Fruit fly (Drosophila melanogaster) whole organism, embryonic: ENCODE measurements around the gene CG12702.

Experiments
- BtbVII ChIP-seq: fragments of 200-800 bp; sonication (Bioruptor generic); optimal IDR thresholded peaks from 3 replicates; lab custom pipeline; 2017; ENCODE audit warnings: missing biosample characterization, mild to moderate bottlenecking, missing genetic modification characterization
- Bteb2 ChIP-seq: fragments of 200-800 bp; sonication (Bioruptor generic); optimal IDR thresholded peaks from 2 replicates; lab custom pipeline; 2016; ENCODE audit warnings: missing biosample characterization, missing genetic modification characterization
- CG10274 ChIP-seq: fragments of 200-800 bp; sonication (Bioruptor generic); optimal IDR thresholded peaks from 3 replicates; lab custom pipeline; 2017; ENCODE audit warnings: missing biosample characterization, mild to moderate bottlenecking, missing genetic modification characterization
- CG10462 ChIP-seq: fragments of 200-800 bp; sonication (Bioruptor generic); optimal IDR thresholded peaks from 2 replicates; lab custom pipeline; 2016; ENCODE audit warnings: missing biosample characterization, missing genetic modification characterization
- CG10565 ChIP-seq: fragments of 200-800 bp; sonication (Bioruptor generic); optimal IDR thresholded peaks from 3 replicates; lab custom pipeline; 2016; ENCODE audit warnings: missing biosample characterization, mild to moderate bottlenecking, missing genetic modification characterization
- CG10959 ChIP-seq: fragments of 200-800 bp; sonication (Bioruptor generic); IDR thresholded peaks from 2 replicates; pipeline ENCODE4 v1.3.6; 2022; ENCODE audit warnings: missing biosample characterization, missing genetic modification characterization
- CG11093 ChIP-seq: fragments of 200-800 bp; sonication (Bioruptor generic); IDR thresholded peaks from 3 replicates; pipeline ENCODE4 v1.3.6; 2022; ENCODE audit warnings: missing biosample characterization, missing genetic modification characterization
- CG11247 ChIP-seq: fragments of 200-800 bp; sonication (Bioruptor generic); IDR thresholded peaks from 2 replicates; pipeline ENCODE4 v1.3.6; 2022; ENCODE audit warnings: missing biosample characterization, missing genetic modification characterization
- CG12659 ChIP-seq: fragments of 200-800 bp; sonication (Bioruptor generic); optimal IDR thresholded peaks from 3 replicates; lab custom pipeline; 2017; ENCODE audit warnings: mild to moderate bottlenecking, missing biosample characterization, missing genetic modification reagents, missing genetic modification characterization
- CG13287 ChIP-seq: fragments of 200-800 bp; sonication (Bioruptor generic); IDR thresholded peaks from 2 replicates; pipeline ENCODE4 v1.3.6; 2022; ENCODE audit warnings: missing biosample characterization, missing genetic modification characterization; ENCODE audit not compliant: partially characterized antibody
- CG13775 ChIP-seq: fragments of 200-800 bp; sonication (Bioruptor generic); optimal IDR thresholded peaks from 3 replicates; lab custom pipeline; 2017; ENCODE audit warnings: missing biosample characterization, mild to moderate bottlenecking, missing genetic modification characterization
- CG16813 ChIP-seq: fragments of 200-800 bp; sonication (Bioruptor generic); IDR thresholded peaks from 3 replicates; pipeline ENCODE4 v1.3.6; 2022; ENCODE audit warnings: missing biosample characterization, missing genetic modification characterization; ENCODE audit not compliant: partially characterized antibody
- CG17912 ChIP-seq: fragments of 200-800 bp; sonication (Bioruptor generic); optimal IDR thresholded peaks from 2 replicates; lab custom pipeline; 2018; ENCODE audit warnings: missing biosample characterization, mild to moderate bottlenecking, missing genetic modification characterization
- CG18476 ChIP-seq: fragments of 200-800 bp; sonication (Bioruptor generic); optimal IDR thresholded peaks from 2 replicates; lab custom pipeline; 2016; ENCODE audit warnings: missing biosample characterization, mild to moderate bottlenecking, missing genetic modification characterization
- CG30020 ChIP-seq: fragments of 200-800 bp; optimal IDR thresholded peaks from 2 replicates; lab custom pipeline; 2019; ENCODE audit warnings: missing biosample characterization, mild to moderate bottlenecking, missing genetic modification characterization, moderate library complexity
- CG3407 ChIP-seq: fragments of 200-800 bp; sonication (Bioruptor generic); optimal IDR thresholded peaks from 2 replicates; lab custom pipeline; 2018; ENCODE audit warnings: missing biosample characterization, mild to moderate bottlenecking, missing genetic modification characterization
- CG3995 ChIP-seq: fragments of 200-800 bp; sonication (Bioruptor generic); optimal IDR thresholded peaks from 3 replicates; lab custom pipeline; 2016; ENCODE audit warnings: missing biosample characterization, missing genetic modification characterization
- CG5953 ChIP-seq: fragments of 200-800 bp; sonication (Bioruptor generic); IDR thresholded peaks from 2 replicates; pipeline ENCODE4 v1.3.6; 2022; ENCODE audit warnings: missing biosample characterization, missing genetic modification characterization
- CG6272 ChIP-seq: fragments of 200-800 bp; sonication (Bioruptor generic); IDR thresholded peaks from 2 replicates; pipeline ENCODE4 v1.3.6; 2022; ENCODE audit warnings: missing biosample characterization, missing genetic modification characterization
- CG6689 ChIP-seq: fragments of 200-800 bp; sonication (Bioruptor generic); IDR thresholded peaks from 2 replicates; pipeline ENCODE4 v1.3.6; 2022; ENCODE audit warnings: missing biosample characterization, missing genetic modification characterization
- CG8281 ChIP-seq: fragments of 200-800 bp; sonication (Bioruptor generic); optimal IDR thresholded peaks from 2 replicates; lab custom pipeline; 2018; ENCODE audit warnings: missing biosample characterization, mild to moderate bottlenecking, missing genetic modification characterization, moderate library complexity
- CHES-1-like ChIP-seq: fragments of 200-800 bp; sonication (Bioruptor generic); optimal IDR thresholded peaks from 2 replicates; lab custom pipeline; 2016; ENCODE audit warnings: missing biosample characterization, missing genetic modification characterization
- Camta ChIP-seq: fragments of 200-800 bp; sonication (Bioruptor generic); optimal IDR thresholded peaks from 2 replicates; lab custom pipeline; 2016; ENCODE audit warnings: missing biosample characterization, missing genetic modification characterization
- Dek ChIP-seq: fragments of 200-800 bp; sonication (Bioruptor generic); optimal IDR thresholded peaks from 3 replicates; lab custom pipeline; 2019; ENCODE audit warnings: missing biosample characterization, mild to moderate bottlenecking, missing genetic modification characterization, moderate library complexity
- Dll ChIP-seq: fragments of 200-800 bp; sonication (Bioruptor generic); IDR thresholded peaks from 4 replicates; pipeline ENCODE4 v1.3.6; 2022; ENCODE audit warnings: missing biosample characterization, missing genetic modification characterization; ENCODE audit not compliant: partially characterized antibody
- ERR ChIP-seq: fragments of 200-800 bp; sonication (Bioruptor generic); optimal IDR thresholded peaks from 2 replicates; lab custom pipeline; 2016; ENCODE audit warnings: missing biosample characterization, missing genetic modification characterization
- Fer1 ChIP-seq: fragments of 200-800 bp; sonication (Bioruptor generic); optimal IDR thresholded peaks from 2 replicates; lab custom pipeline; 2017; ENCODE audit warnings: missing biosample characterization, mild to moderate bottlenecking, missing genetic modification characterization
- HmgD ChIP-seq: fragments of 200-800 bp; sonication (Bioruptor generic); optimal IDR thresholded peaks from 3 replicates; lab custom pipeline; 2016; ENCODE audit warnings: missing biosample characterization, missing genetic modification characterization
- Hmx ChIP-seq: fragments of 200-800 bp; sonication (Bioruptor generic); optimal IDR thresholded peaks from 2 replicates; lab custom pipeline; 2016; ENCODE audit warnings: missing biosample characterization, missing genetic modification characterization
- Kr ChIP-seq: fragments of 200-800 bp; sonication (Bioruptor generic); optimal IDR thresholded peaks from 2 replicates; lab custom pipeline; 2017; ENCODE audit warnings: missing biosample characterization, mild to moderate bottlenecking, missing genetic modification characterization
- MBD-R2 ChIP-seq: fragments of 200-800 bp; sonication (Bioruptor generic); IDR thresholded peaks from 2 replicates; pipeline ENCODE4 v1.3.6; 2022; ENCODE audit warnings: missing biosample characterization, missing genetic modification characterization
- NK7.1 ChIP-seq: fragments of 200-800 bp; sonication (Bioruptor generic); optimal IDR thresholded peaks from 3 replicates; lab custom pipeline; 2016; ENCODE audit warnings: missing biosample characterization, missing genetic modification characterization
- Neu2 ChIP-seq: fragments of 200-800 bp; sonication (Bioruptor generic); optimal IDR thresholded peaks from 3 replicates; lab custom pipeline; 2016; ENCODE audit warnings: missing biosample characterization, missing genetic modification characterization, borderline replicate concordance
- TFAM ChIP-seq: fragments of 200-800 bp; sonication (Bioruptor generic); optimal IDR thresholded peaks from 2 replicates; lab custom pipeline; 2017; ENCODE audit warnings: missing biosample characterization, missing genetic modification characterization, inconsistent platforms
- Trl ChIP-seq, 3 experiments: fragments of >200 bp in 2 of 3; fragments of 200-800 bp in 1 of 3; sonication (Bioruptor generic) in 1 of 3; optimal IDR thresholded peaks; 2 replicates in 1 of 3; 3 replicates in 2 of 3; lab custom pipeline; 2016 to 2017; ENCODE audit warnings: missing biosample characterization in 1 of 3, missing genetic modification characterization in 1 of 3
- amos ChIP-seq: fragments of 200-800 bp; sonication (Bioruptor generic); IDR thresholded peaks from 2 replicates; pipeline ENCODE4 v1.3.6; 2022; ENCODE audit warnings: missing biosample characterization, missing genetic modification characterization; ENCODE audit not compliant: partially characterized antibody
- br ChIP-seq: fragments of >200 bp; optimal IDR thresholded peaks from 2 replicates; lab custom pipeline; 2017
- btn ChIP-seq: fragments of 200-800 bp; sonication (Bioruptor generic); optimal IDR thresholded peaks from 2 replicates; lab custom pipeline; 2016; ENCODE audit warnings: missing biosample characterization, missing genetic modification characterization
- chn ChIP-seq: fragments of 200-800 bp; sonication (Bioruptor generic); optimal IDR thresholded peaks from 2 replicates; lab custom pipeline; 2016; ENCODE audit warnings: missing biosample characterization, missing genetic modification characterization
- crc ChIP-seq: fragments of 200-800 bp; sonication (Bioruptor generic); optimal IDR thresholded peaks from 2 replicates; lab custom pipeline; 2016; ENCODE audit warnings: missing biosample characterization, missing genetic modification characterization
- dysf ChIP-seq: fragments of 200-800 bp; sonication (Bioruptor generic); IDR thresholded peaks from 3 replicates; pipeline ENCODE4 v1.3.6; 2022; ENCODE audit warnings: missing biosample characterization, missing genetic modification characterization
- ems ChIP-seq: fragments of 200-800 bp; sonication (Bioruptor generic); optimal IDR thresholded peaks from 3 replicates; lab custom pipeline; 2016; ENCODE audit warnings: missing biosample characterization, missing genetic modification characterization
- peb ChIP-seq: fragments of 200-800 bp; sonication (Bioruptor generic); IDR thresholded peaks from 2 replicates; pipeline ENCODE4 v1.3.6; 2022; ENCODE audit warnings: missing biosample characterization, missing genetic modification characterization
- pum ChIP-seq: fragments of 200-800 bp; sonication (Bioruptor generic); optimal IDR thresholded peaks from 2 replicates; lab custom pipeline; 2016; ENCODE audit warnings: missing biosample characterization, missing genetic modification characterization
- rib ChIP-seq: fragments of 200-800 bp; sonication (Bioruptor generic); IDR thresholded peaks from 2 replicates; pipeline ENCODE4 v1.3.6; 2022; ENCODE audit warnings: missing biosample characterization, missing genetic modification characterization
- row ChIP-seq: fragments of 200-800 bp; sonication (Bioruptor generic); IDR thresholded peaks from 3 replicates; pipeline ENCODE4 v1.3.6; 2022; ENCODE audit warnings: missing biosample characterization, missing genetic modification characterization
- schlank ChIP-seq: fragments of 200-800 bp; sonication (Bioruptor generic); optimal IDR thresholded peaks from 2 replicates; lab custom pipeline; 2018; ENCODE audit warnings: missing biosample characterization, mild to moderate bottlenecking, missing genetic modification characterization
- sens ChIP-seq: fragments of 200-800 bp; sonication (Bioruptor generic); peaks from one replicate; lab custom pipeline; 2016; ENCODE audit warnings: missing biosample characterization, missing genetic modification characterization
- sim ChIP-seq: fragments of 200-800 bp; sonication (Bioruptor generic); IDR thresholded peaks from 2 replicates; pipeline ENCODE4 v1.3.6; 2022; ENCODE audit warnings: missing biosample characterization, missing genetic modification characterization
- so ChIP-seq: fragments of 200-800 bp; sonication (Bioruptor generic); IDR thresholded peaks from 3 replicates; pipeline ENCODE4 v1.3.6; 2022; ENCODE audit warnings: missing biosample characterization, missing genetic modification characterization
- twi ChIP-seq: fragments of 200-800 bp; optimal IDR thresholded peaks from 2 replicates; lab custom pipeline; 2019; ENCODE audit warnings: missing biosample characterization, mild to moderate bottlenecking, missing genetic modification characterization, moderate library complexity

Gene CG12702

DNA sequence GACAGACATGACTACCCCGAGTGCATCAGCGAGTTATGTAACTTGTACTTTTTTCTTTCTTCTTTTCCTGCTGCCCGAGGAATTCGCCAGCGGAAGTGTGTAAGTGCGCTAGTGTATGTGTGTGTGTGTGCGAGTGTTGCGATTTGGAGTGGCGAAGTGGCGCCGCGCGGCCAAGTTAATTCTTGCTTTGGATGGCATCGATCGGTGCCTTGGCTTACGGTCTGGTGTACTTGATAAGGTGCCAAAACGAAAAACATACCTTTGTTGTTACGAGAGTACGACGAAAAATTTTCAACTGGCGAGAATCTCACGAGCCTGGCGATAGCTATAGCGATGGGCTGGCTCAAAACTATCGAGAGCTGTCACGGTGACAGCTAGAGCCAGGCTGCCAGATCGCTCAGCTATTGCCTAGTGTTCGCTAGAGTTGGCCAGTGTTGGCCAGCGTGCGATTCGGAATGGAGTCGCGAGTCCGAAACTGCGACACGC lies 20.6 kb downstream of the CG12702 start, which contains the start of the genes CG18809, COX6B, CG33932 and Rpp20 (continued):
- TF ChIP-seq CHES-1-like (GFP tag; lab: Kevin White, UChicago) (peak; percentile 88), BtbVII (peak; percentile 50), HmgD (GFP tag; lab: Kevin White, UChicago) (peak; percentile 93), pum (GFP tag; lab: Kevin White, UChicago) (peak; percentile 62), CG18476 (GFP tag; lab: Kevin White, UChicago) (no peak), CG5953 (0 out of 2 replicates have a peak, but pooled peaks have one; percentile 11), Dll (GFP tag; lab: Robert Waterston, UW) (peak; percentile 86), CG3995 (peak; percentile 93), sim (GFP tag; lab: Robert Waterston, UW) (no peak), NK7.1 (GFP tag; lab: Kevin White, UChicago) (peak; percentile 19), Bteb2 (GFP tag; lab: Kevin White, UChicago) (peak; percentile 58), rib (GFP tag; lab: Robert Waterston, UW) (peak; percentile 75; the same call in 1 of the 2 replicates), br (no peak), schlank (peak; percentile 51), ems (GFP tag; lab: Kevin White, UChicago) (peak; percentile 63), CG13287 (GFP tag; lab: Robert Waterston, UW) (peak; percentile 95), CG11093 (GFP tag; lab: Robert Waterston, UW) (no peak), CG3407 (no peak), CG12659 (GFP tag; lab: Kevin White, UChicago) (peak; percentile 92), CG10959 (GFP tag; lab: Robert Waterston, UW) (no peak), dysf (GFP tag; lab: Robert Waterston, UW) (peak; percentile 69; the same call in 2 of the 3 replicates), btn (GFP tag; lab: Kevin White, UChicago) (no peak), so (GFP tag; lab: Robert Waterston, UW) (no peak), CG17912 (GFP tag; lab: Kevin White, UChicago) (peak; percentile 52), crc (GFP tag; lab: Kevin White, UChicago) (peak; percentile 42), sens (GFP tag; lab: Kevin White, UChicago) (peak; percentile 91), CG11247 (peak; percentile 67), Kr (GFP tag; lab: Kevin White, UChicago) (no peak), CG30020 (peak; percentile 5), Fer1 (peak; percentile 75), CG6272 (GFP tag; lab: Robert Waterston, UW) (peak; percentile 65), CG8281 (tag; lab: Kevin White, UChicago) (no peak), CG10462 (peak; percentile 9), CG16813 (GFP tag; lab: Robert Waterston, UW) (peak; percentile 97), CG10565 (no peak), CG10274 (GFP tag; lab: Kevin White, UChicago) (no peak), Trl (optimal IDR thresholded peaks at IDR 0.05; lab: Kevin White, UChicago) (no peak), Trl (GFP tag; optimal IDR thresholded peaks at IDR 0.05; lab: Kevin White, UChicago) (peak; percentile 83), CG13775 (GFP tag; lab: Kevin White, UChicago) (peak; percentile 59), twi (tag; lab: Kevin White, UChicago) (peak; percentile 18), CG6689 (GFP tag; lab: Robert Waterston, UW) (peak; percentile 20; the same call in 1 of the 2 replicates), row (GFP tag; lab: Robert Waterston, UW) (peak; percentile 68), peb (GFP tag; lab: Robert Waterston, UW) (no peak), Neu2 (peak; percentile 10), Dek (tag; lab: Kevin White, UChicago) (peak; percentile 34), ERR (GFP tag; lab: Kevin White, UChicago) (peak; percentile 78), amos (GFP tag; lab: Robert Waterston, UW) (peak; percentile 99), MBD-R2 (GFP tag; lab: Robert Waterston, UW) (peak; percentile 95), TFAM (no peak), chn (GFP tag; lab: Kevin White, UChicago) (peak; percentile 39), Camta (GFP tag; lab: Kevin White, UChicago) (peak; percentile 44), Hmx (GFP tag; lab: Kevin White, UChicago) (no peak)
